Fruit fly (Drosophila melanogaster) whole organism, embryonic: ENCODE data around the gene CG42784.

Source experiments
- Atf-2 ChIP-seq: fragments of 200-800 bp; sonication (Bioruptor generic); optimal IDR thresholded peaks from 2 replicates; lab custom pipeline; 2016; ENCODE audit warnings: missing biosample characterization, missing genetic modification characterization
- Atf3 ChIP-seq: fragments of 200-800 bp; sonication (Bioruptor generic); optimal IDR thresholded peaks from 3 replicates; lab custom pipeline; 2016; ENCODE audit warnings: missing biosample characterization, missing genetic modification characterization
- CG10321 ChIP-seq: fragments of 200-800 bp; sonication (Bioruptor generic); IDR thresholded peaks from 2 replicates; pipeline ENCODE4 v1.3.6; 2022; ENCODE audit warnings: missing biosample characterization, missing genetic modification characterization
- CG10366 ChIP-seq: fragments of 200-800 bp; sonication (Bioruptor generic); IDR thresholded peaks from 2 replicates; pipeline ENCODE4 v1.3.6; 2022; ENCODE audit warnings: missing biosample characterization, missing genetic modification characterization
- CG11398 ChIP-seq: fragments of 200-800 bp; sonication (Bioruptor generic); optimal IDR thresholded peaks from 2 replicates; lab custom pipeline; 2016; ENCODE audit warnings: missing biosample characterization, missing genetic modification characterization
- CG11456 ChIP-seq: fragments of 200-800 bp; sonication (Bioruptor generic); IDR thresholded peaks from 3 replicates; pipeline ENCODE4 v1.3.6; 2022; ENCODE audit warnings: missing biosample characterization, missing genetic modification characterization
- CG11504 ChIP-seq: fragments of 200-800 bp; sonication (Bioruptor generic); optimal IDR thresholded peaks from 3 replicates; lab custom pipeline; 2019; ENCODE audit warnings: missing biosample characterization, mild to moderate bottlenecking, missing genetic modification characterization, moderate library complexity
- CG12071 ChIP-seq: fragments of 200-800 bp; sonication (Bioruptor generic); optimal IDR thresholded peaks from 3 replicates; lab custom pipeline; 2018; ENCODE audit warnings: missing biosample characterization, mild to moderate bottlenecking, missing genetic modification characterization
- CG12391 ChIP-seq: fragments of 200-800 bp; sonication (Bioruptor generic); optimal IDR thresholded peaks from 3 replicates; lab custom pipeline; 2018; ENCODE audit warnings: missing biosample characterization, mild to moderate bottlenecking, missing genetic modification characterization, moderate library complexity
- CG15479 ChIP-seq: fragments of 200-800 bp; sonication (Bioruptor generic); optimal IDR thresholded peaks from 3 replicates; lab custom pipeline; 2019; ENCODE audit warnings: missing biosample characterization, mild to moderate bottlenecking, missing genetic modification characterization, moderate library complexity
- CG1647 ChIP-seq: fragments of 200-800 bp; sonication (Bioruptor generic); optimal IDR thresholded peaks from 3 replicates; lab custom pipeline; 2016; ENCODE audit warnings: missing biosample characterization, missing genetic modification characterization
- CG17361 ChIP-seq: fragments of 200-800 bp; sonication (Bioruptor generic); IDR thresholded peaks from 3 replicates; pipeline ENCODE4 v1.3.6; 2022; ENCODE audit warnings: missing biosample characterization, missing genetic modification characterization
- CG17912 ChIP-seq: fragments of 200-800 bp; sonication (Bioruptor generic); optimal IDR thresholded peaks from 2 replicates; lab custom pipeline; 2018; ENCODE audit warnings: missing biosample characterization, mild to moderate bottlenecking, missing genetic modification characterization
- CG18599 ChIP-seq: fragments of 200-800 bp; sonication (Bioruptor generic); optimal IDR thresholded peaks from 3 replicates; lab custom pipeline; 2017; ENCODE audit warnings: missing biosample characterization, missing genetic modification characterization, mild to moderate bottlenecking, moderate library complexity, missing genetic modification reagents
- CG2889 ChIP-seq: fragments of 200-800 bp; sonication (Bioruptor generic); IDR thresholded peaks from 3 replicates; pipeline ENCODE4 v1.3.6; 2022; ENCODE audit warnings: missing biosample characterization, missing genetic modification characterization
- CG31224 ChIP-seq: fragments of 200-800 bp; sonication (Bioruptor generic); IDR thresholded peaks from 2 replicates; pipeline ENCODE4 v1.3.6; 2022; ENCODE audit warnings: missing biosample characterization, missing genetic modification characterization
- CG3163 ChIP-seq: fragments of 200-800 bp; sonication (Bioruptor generic); optimal IDR thresholded peaks from 3 replicates; lab custom pipeline; 2016; ENCODE audit warnings: missing biosample characterization, missing genetic modification characterization
- CG32767 ChIP-seq: fragments of 200-800 bp; sonication (Bioruptor generic); IDR thresholded peaks from 2 replicates; pipeline ENCODE4 v1.3.6; 2022; ENCODE audit warnings: missing biosample characterization, missing genetic modification characterization
- CG33557 ChIP-seq: fragments of 200-800 bp; sonication (Bioruptor generic); optimal IDR thresholded peaks from 2 replicates; lab custom pipeline; 2019; ENCODE audit warnings: missing biosample characterization, mild to moderate bottlenecking, missing genetic modification characterization, moderate library complexity
- CG4617 ChIP-seq: fragments of 200-800 bp; sonication (Bioruptor generic); optimal IDR thresholded peaks from 3 replicates; lab custom pipeline; 2016; ENCODE audit warnings: missing biosample characterization, missing genetic modification characterization, borderline replicate concordance
- CG6683 ChIP-seq: fragments of 200-800 bp; sonication (Bioruptor generic); optimal IDR thresholded peaks from 2 replicates; lab custom pipeline; 2017; ENCODE audit warnings: missing biosample characterization, mild to moderate bottlenecking, missing genetic modification characterization, missing genetic modification reagents
- CG8359 ChIP-seq: fragments of 200-800 bp; sonication (Bioruptor generic); optimal IDR thresholded peaks from 2 replicates; lab custom pipeline; 2017; ENCODE audit warnings: missing biosample characterization, mild to moderate bottlenecking, missing genetic modification characterization, borderline replicate concordance
- CkIIα-i1 ChIP-seq: fragments of 200-800 bp; sonication (Bioruptor generic); IDR thresholded peaks from 2 replicates; pipeline ENCODE4 v1.3.6; 2022; ENCODE audit warnings: missing biosample characterization, missing genetic modification characterization
- CrebB ChIP-seq: fragments of 200-800 bp; sonication (Bioruptor generic); optimal IDR thresholded peaks from 3 replicates; lab custom pipeline; 2018; ENCODE audit warnings: missing biosample characterization, mild to moderate bottlenecking, missing genetic modification characterization
- Dll ChIP-seq: fragments of 200-800 bp; sonication (Bioruptor generic); IDR thresholded peaks from 4 replicates; pipeline ENCODE4 v1.3.6; 2022; ENCODE audit warnings: missing biosample characterization, missing genetic modification characterization; ENCODE audit not compliant: partially characterized antibody
- ERR ChIP-seq: fragments of 200-800 bp; sonication (Bioruptor generic); optimal IDR thresholded peaks from 2 replicates; lab custom pipeline; 2016; ENCODE audit warnings: missing biosample characterization, missing genetic modification characterization
- H15 ChIP-seq: fragments of 200-800 bp; sonication (Bioruptor generic); IDR thresholded peaks from 3 replicates; pipeline ENCODE4 v1.3.6; 2022; ENCODE audit warnings: missing biosample characterization, missing genetic modification characterization
- Hand ChIP-seq: fragments of 200-800 bp; sonication (Bioruptor generic); optimal IDR thresholded peaks from 2 replicates; lab custom pipeline; 2017; ENCODE audit warnings: mild to moderate bottlenecking, missing biosample characterization, missing genetic modification reagents, missing genetic modification characterization
- HmgD ChIP-seq: fragments of 200-800 bp; sonication (Bioruptor generic); optimal IDR thresholded peaks from 3 replicates; lab custom pipeline; 2016; ENCODE audit warnings: missing biosample characterization, missing genetic modification characterization
- Jarid2 ChIP-seq: fragments of 200-800 bp; sonication (Bioruptor generic); optimal IDR thresholded peaks from 3 replicates; lab custom pipeline; 2017; ENCODE audit warnings: mild to moderate bottlenecking, missing biosample characterization, missing genetic modification reagents, missing genetic modification characterization
- Nf-YA ChIP-seq: fragments of 200-800 bp; sonication (Bioruptor generic); IDR thresholded peaks from 2 replicates; pipeline ENCODE4 v1.3.6; 2022; ENCODE audit warnings: missing biosample characterization, missing genetic modification characterization
- cg ChIP-seq: fragments of 200-800 bp; sonication (Bioruptor generic); optimal IDR thresholded peaks from 3 replicates; lab custom pipeline; 2019; ENCODE audit warnings: missing biosample characterization, mild to moderate bottlenecking, missing genetic modification characterization, moderate library complexity
- dati ChIP-seq: fragments of 200-800 bp; sonication (Bioruptor generic); IDR thresholded peaks from 2 replicates; pipeline ENCODE4 v1.3.6; 2022; ENCODE audit warnings: missing biosample characterization, missing genetic modification characterization
- disco-r ChIP-seq: fragments of 200-800 bp; sonication (Bioruptor generic); optimal IDR thresholded peaks from 2 replicates; lab custom pipeline; 2016; ENCODE audit warnings: missing biosample characterization, missing genetic modification characterization
- eve ChIP-seq, 2 experiments: fragments of >200 bp; optimal IDR thresholded peaks; 2 replicates each; lab custom pipeline; 2017; ENCODE audit warnings: missing biosample characterization in 2 of 2, missing genetic modification characterization in 2 of 2
- ftz-f1 ChIP-seq: fragments of 200-800 bp; sonication (Bioruptor generic); optimal IDR thresholded peaks from 2 replicates; lab custom pipeline; 2016; ENCODE audit warnings: missing biosample characterization, missing genetic modification characterization
- h ChIP-seq: fragments of >200 bp; optimal IDR thresholded peaks from 2 replicates; lab custom pipeline; 2017
- hb ChIP-seq: fragments of 200-800 bp; sonication (Bioruptor generic); IDR thresholded peaks from 3 replicates; pipeline ENCODE4 v1.3.6; 2022; ENCODE audit warnings: missing biosample characterization, missing genetic modification characterization; ENCODE audit not compliant: partially characterized antibody
- lilli ChIP-seq: fragments of 200-800 bp; sonication (Bioruptor generic); optimal IDR thresholded peaks from 3 replicates; lab custom pipeline; 2016; ENCODE audit warnings: missing biosample characterization, missing genetic modification characterization
- pan ChIP-seq, 4 experiments: fragments of >200 bp in 3 of 4; fragments of 200-800 bp in 1 of 4; sonication (Bioruptor generic) in 1 of 4; optimal IDR thresholded peaks in 3 of 4; IDR thresholded peaks in 1 of 4; 2 replicates each; pipeline versions ENCODE4 v1.3.6 to Lab custom; 2017 to 2022; ENCODE audit warnings: missing biosample characterization in 2 of 4, missing genetic modification characterization in 2 of 4, mixed read lengths in 1 of 4
- pho ChIP-seq: fragments of 200-800 bp; sonication (Bioruptor generic); optimal IDR thresholded peaks from 2 replicates; lab custom pipeline; 2016; ENCODE audit warnings: missing biosample characterization, missing genetic modification characterization
- pita ChIP-seq: fragments of 200-800 bp; sonication (Bioruptor generic); optimal IDR thresholded peaks from 2 replicates; lab custom pipeline; 2017; ENCODE audit warnings: missing biosample characterization, mild to moderate bottlenecking, missing genetic modification characterization
- repo ChIP-seq: fragments of 200-800 bp; sonication (Bioruptor generic); optimal IDR thresholded peaks from 2 replicates; lab custom pipeline; 2016; ENCODE audit warnings: missing biosample characterization, missing genetic modification characterization
- slou ChIP-seq: fragments of 200-800 bp; sonication (Bioruptor generic); optimal IDR thresholded peaks from 3 replicates; lab custom pipeline; 2016; ENCODE audit warnings: missing biosample characterization, missing genetic modification characterization
- sr ChIP-seq: fragments of 200-800 bp; sonication (Bioruptor generic); IDR thresholded peaks from 3 replicates; pipeline ENCODE4 v1.3.6; 2022; ENCODE audit warnings: missing biosample characterization, missing genetic modification characterization
- tin ChIP-seq: fragments of 200-800 bp; sonication (Bioruptor generic); optimal IDR thresholded peaks from 3 replicates; lab custom pipeline; 2016; ENCODE audit warnings: missing biosample characterization, missing genetic modification characterization
- tna ChIP-seq: fragments of 200-800 bp; sonication (Bioruptor generic); IDR thresholded peaks from 2 replicates; pipeline ENCODE4 v1.3.6; 2022; ENCODE audit warnings: missing biosample characterization, missing genetic modification characterization; ENCODE audit not compliant: partially characterized antibody
- tx ChIP-seq: fragments of 200-800 bp; sonication (Bioruptor generic); optimal IDR thresholded peaks from 2 replicates; lab custom pipeline; 2016; ENCODE audit warnings: missing biosample characterization, missing genetic modification characterization

Gene CG42784

DNA sequence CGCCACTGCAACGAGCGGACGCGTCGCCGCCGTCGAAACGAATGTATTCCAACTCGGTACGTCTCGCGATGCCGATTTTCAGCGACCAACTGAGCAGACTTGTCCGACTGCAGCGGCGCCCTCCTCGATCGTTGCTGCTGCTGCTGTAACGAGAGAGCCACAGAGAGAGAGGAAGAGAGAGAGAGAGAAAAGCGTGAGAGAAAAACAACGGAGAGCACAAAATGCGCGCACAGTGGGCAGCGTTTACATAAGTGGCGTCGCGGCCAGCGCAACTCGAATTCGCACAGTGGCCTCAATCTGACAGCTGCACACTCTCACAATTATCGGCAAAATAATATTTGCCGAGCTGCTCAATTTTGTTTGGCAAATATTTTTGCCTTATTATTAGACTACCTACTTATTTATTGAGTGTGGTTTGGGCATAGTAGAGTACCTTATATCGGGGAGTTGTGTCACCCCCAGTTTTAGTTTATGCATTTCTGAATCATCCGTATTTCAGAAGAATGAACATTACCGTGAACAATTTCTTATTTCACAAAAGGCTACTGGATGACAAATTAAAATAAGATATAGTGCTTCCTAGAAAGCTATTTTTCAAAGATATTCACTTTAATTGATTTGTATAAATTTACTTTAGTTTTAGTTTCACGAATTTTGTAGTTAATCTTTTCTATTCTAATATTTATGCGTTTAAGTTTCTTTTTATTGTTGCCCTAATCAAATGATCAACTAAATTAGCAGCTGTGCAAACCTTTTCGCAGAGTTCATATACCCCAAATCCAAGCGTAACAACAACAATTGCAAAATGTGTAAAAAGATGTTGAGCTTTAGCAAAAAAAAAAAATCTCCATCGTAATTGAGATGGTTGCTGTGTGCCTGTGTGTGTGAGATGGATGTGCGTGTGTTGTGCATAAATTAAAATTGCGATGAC lies 98.4 kb downstream of the CG42784 start:
- TF ChIP-seq CG10366 (peak; percentile 66), CG4617 (no peak), dati (GFP tag; lab: Robert Waterston, UW) (no peak), CkIIα-i1 (GFP tag; lab: Robert Waterston, UW) (no peak), CG1647 (GFP tag; lab: Kevin White, UChicago) (no peak), CG11456 (GFP tag; lab: Robert Waterston, UW) (peak; percentile 86), pho (peak; percentile 60), Jarid2 (peak; percentile 88), CG32767 (GFP tag; lab: Robert Waterston, UW) (no peak), CrebB (no peak), CG11398 (GFP tag; lab: Kevin White, UChicago) (no peak), lilli (GFP tag; lab: Kevin White, UChicago) (peak; percentile 74), h (lab: Kevin White, UChicago) (no peak), tx (peak; percentile 61), CG18599 (GFP tag; lab: Kevin White, UChicago) (peak; percentile 44), CG11504 (tag; lab: Kevin White, UChicago) (peak; percentile 68), Atf3 (GFP tag; lab: Kevin White, UChicago) (peak; percentile 23), CG17912 (GFP tag; lab: Kevin White, UChicago) (no peak), CG12071 (GFP tag; lab: Kevin White, UChicago) (peak; percentile 38), Nf-YA (no peak), HmgD (GFP tag; lab: Kevin White, UChicago) (peak; percentile 34), Dll (GFP tag; lab: Robert Waterston, UW) (peak; percentile 51; the same call in 1 of the 4 replicates), sr (GFP tag; lab: Robert Waterston, UW) (no peak), CG10321 (GFP tag; lab: Robert Waterston, UW) (no peak), CG33557 (GFP tag; lab: Kevin White, UChicago) (peak; percentile 14), CG15479 (peak; percentile 51), eve (GFP tag; optimal IDR thresholded peaks at IDR 0.05; lab: Kevin White, UChicago) (peak in 1 of 2 experiments; percentile 86), CG12391 (tag; lab: Kevin White, UChicago) (peak; percentile 52), ERR (GFP tag; lab: Kevin White, UChicago) (peak; percentile 63), Atf-2 (GFP tag; lab: Kevin White, UChicago) (peak; percentile 70), CG8359 (no peak), pita (GFP tag; lab: Kevin White, UChicago) (no peak), CG17361 (peak; percentile 75), repo (GFP tag; lab: Kevin White, UChicago) (peak; percentile 56), CG6683 (GFP tag; lab: Kevin White, UChicago) (peak; percentile 28), ftz-f1 (GFP tag; lab: Kevin White, UChicago) (no peak), Hand (GFP tag; lab: Kevin White, UChicago) (no peak), cg (GFP tag; lab: Kevin White, UChicago) (peak; percentile 54), tin (GFP tag; lab: Kevin White, UChicago) (peak; percentile 58), hb (GFP tag; lab: Robert Waterston, UW) (no peak), H15 (GFP tag; lab: Robert Waterston, UW) (peak; percentile 65; the same call in 1 of the 3 replicates), disco-r (GFP tag; lab: Kevin White, UChicago) (no peak), CG2889 (peak; percentile 57; the same call in 2 of the 3 replicates), slou (GFP tag; lab: Kevin White, UChicago) (no peak), pan (optimal IDR thresholded peaks at IDR 0.05; lab: Kevin White, UChicago) (no peak), pan (GFP tag; optimal IDR thresholded peaks at IDR 0.05 in 1 of 2, IDR thresholded peaks at IDR 0.05 in 1 of 2) (peak in 1 of 2 experiments; percentile 77), CG3163 (GFP tag; lab: Kevin White, UChicago) (no peak), tna (GFP tag; lab: Robert Waterston, UW) (no peak), CG31224 (GFP tag; lab: Robert Waterston, UW) (peak; percentile 50)
